Worm (Caenorhabditis elegans) whole organism, young adult: Measurements from ENCODE around the gene C14A4.12.

Experiments
- fkh-3 ChIP-seq: sonication (generic microtip); optimal IDR thresholded peaks from 2 replicates; lab custom pipeline; 2016; ENCODE audit warnings: mild to moderate bottlenecking, missing genetic modification characterization, missing compliant biosample characterization
- nfyb-1 ChIP-seq: fragments of 200-800 bp; sonication (Bioruptor generic); IDR thresholded peaks from 2 replicates; pipeline ENCODE4 v1.3.6; 2022; ENCODE audit warnings: missing genetic modification reagents, missing genetic modification characterization, missing compliant biosample characterization
- snpc-1.1 ChIP-seq: sonication (generic microtip); optimal IDR thresholded peaks from 2 replicates; lab custom pipeline; 2017; ENCODE audit warnings: missing genetic modification characterization, mild to moderate bottlenecking, missing compliant biosample characterization, antibody characterized with exemption, moderate library complexity, missing genotype, missing genetic modification reagents; ENCODE audit not compliant: insufficient read depth
- xnd-1 ChIP-seq: sonication (generic microtip); optimal IDR thresholded peaks from 2 replicates; lab custom pipeline; 2016; ENCODE audit warnings: missing genotype, missing genetic modification reagents, missing genetic modification characterization, missing compliant biosample characterization
- ztf-18 ChIP-seq: sonication (generic microtip); optimal IDR thresholded peaks from 2 replicates; lab custom pipeline; 2016; ENCODE audit warnings: missing genotype, mild to moderate bottlenecking, missing genetic modification characterization, missing compliant biosample characterization

DNA sequence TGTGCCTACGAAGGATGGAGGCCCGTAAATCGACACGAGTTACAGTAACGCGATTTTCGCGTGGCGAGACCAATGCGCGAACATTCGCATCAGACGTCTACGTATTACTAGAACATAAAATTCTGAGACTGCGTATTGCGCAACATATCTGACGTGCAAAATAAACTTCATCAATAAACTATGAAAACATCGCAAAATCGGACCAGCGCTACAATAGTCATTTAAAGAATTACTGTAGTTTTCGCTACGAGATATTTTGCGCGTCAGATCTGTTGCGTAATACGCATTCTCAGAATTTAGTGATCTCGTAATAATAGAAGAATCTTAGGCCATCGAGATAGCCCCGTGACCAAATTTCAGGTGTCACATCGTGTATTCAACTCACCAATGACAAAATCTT is 18.5 kb upstream of the C14A4.12 start:
- TF ChIP-seq ztf-18 (tag; lab: Kevin White, UChicago) (no peak), nfyb-1 (no peak), fkh-3 (no peak), snpc-1.1 (tag; lab: Kevin White, UChicago) (no peak), xnd-1 (no peak)
